Worm (Caenorhabditis elegans): ENCODE data around the gene F46B6.2.

Gene F46B6.2

ce11 chrV:9738077-9738705, 33.9 kb upstream of the F46B6.2 start:
- no peak for TF ChIP-seq dve-1 (tag; optimal IDR thresholded peaks at IDR 0.05)
- no peak for TF ChIP-seq pag-3 (tag; optimal IDR thresholded peaks at IDR 0.05; ENCODE audit: borderline replicate concordance)
- no peak for TF ChIP-seq pax-1 (tag; optimal IDR thresholded peaks at IDR 0.05)
- TF ChIP-seq K02D7.2 (tag; optimal IDR thresholded peaks at IDR 0.05) = no peak
- TF ChIP-seq ceh-24 (tag; optimal IDR thresholded peaks at IDR 0.05) = no peak
- TF ChIP-seq ceh-9 (tag; optimal IDR thresholded peaks at IDR 0.05) = no peak
- TF ChIP-seq unc-3 (GFP tag; conservative IDR thresholded peaks at IDR 0.05) = no peak
- TF ChIP-seq unc-3 (tag; optimal IDR thresholded peaks at IDR 0.05) = no peak
- no peak for TF ChIP-seq che-1 (tag; optimal IDR thresholded peaks at IDR 0.05)
- TF ChIP-seq T23F11.4 (GFP tag; optimal IDR thresholded peaks at IDR 0.05) = no peak

ce11 chrV:9739402-9739801, 32.7 kb upstream of the F46B6.2 start, which contains the start of gene marc-1:
TSS of gene marc-1 (plus strand) at chrV:9739702.
- no peak for TF ChIP-seq nfya-1 (tag; optimal IDR thresholded peaks at IDR 0.05)
- TF ChIP-seq ceh-6 (GFP tag; optimal IDR thresholded peaks at IDR 0.05) = no peak
- no peak for TF ChIP-seq hlh-15 (tag; optimal IDR thresholded peaks at IDR 0.05)
- no peak for TF ChIP-seq unc-3 (GFP tag; conservative IDR thresholded peaks at IDR 0.05)
- TF ChIP-seq unc-3 (tag; optimal IDR thresholded peaks at IDR 0.05) = no peak
- TF ChIP-seq dve-1 (tag; optimal IDR thresholded peaks at IDR 0.05) = no peak
- no peak for TF ChIP-seq ztf-16 (tag; optimal IDR thresholded peaks at IDR 0.05)
- no peak for TF ChIP-seq ceh-22 (tag; optimal IDR thresholded peaks at IDR 0.05)
- no peak for TF ChIP-seq ceh-24 (tag; optimal IDR thresholded peaks at IDR 0.05)
- TF ChIP-seq Y22D7AL.16 (tag; optimal IDR thresholded peaks at IDR 0.05) = no peak
- no peak for TF ChIP-seq K02D7.2 (tag; optimal IDR thresholded peaks at IDR 0.05)

ce11 chrV:9740858-9741257, 31.2 kb upstream of the F46B6.2 start, which contains the start of gene sta-2:
TSS of gene sta-2 (plus strand) at chrV:9741206.
- no peak for TF ChIP-seq fkh-10 (GFP tag; optimal IDR thresholded peaks at IDR 0.05)
- no peak for TF ChIP-seq ceh-30 (tag; optimal IDR thresholded peaks at IDR 0.05)
- TF ChIP-seq K09A11.1 (tag; optimal IDR thresholded peaks at IDR 0.05; ENCODE audit: insufficient read depth) = no peak
- TF ChIP-seq tbx-2 (tag; optimal IDR thresholded peaks at IDR 0.05) = no peak
- no peak for TF ChIP-seq tbx-7 (tag; optimal IDR thresholded peaks at IDR 0.05)
- no peak for TF ChIP-seq elt-2 (tag; optimal IDR thresholded peaks at IDR 0.05)
- no peak for TF ChIP-seq dmd-4 (tag; optimal IDR thresholded peaks at IDR 0.05; ENCODE audit: borderline replicate concordance)
- TF ChIP-seq unc-86 (tag; optimal IDR thresholded peaks at IDR 0.05) = no peak
- no peak for TF ChIP-seq hlh-6 (tag; optimal IDR thresholded peaks at IDR 0.05)
- TF ChIP-seq ets-4 (tag; optimal IDR thresholded peaks at IDR 0.05) = no peak
- TF ChIP-seq pag-3 (tag; optimal IDR thresholded peaks at IDR 0.05; ENCODE audit: borderline replicate concordance) = no peak

ce11 chrV:9744934-9745333, 27.2 kb upstream of the F46B6.2 start, which contains the start of gene F58E6.13:
TSS of gene F58E6.13 (plus strand) at chrV:9745234.
- TF ChIP-seq hlh-15 (tag; optimal IDR thresholded peaks at IDR 0.05) (no peak), C38D4.7 (GFP tag; optimal IDR thresholded peaks at IDR 0.05) (no peak), ceh-48 (tag; optimal IDR thresholded peaks at IDR 0.05) (no peak), hlh-6 (tag; optimal IDR thresholded peaks at IDR 0.05) (no peak), fkh-6 (tag; optimal IDR thresholded peaks at IDR 0.05) (no peak), che-1 (tag; optimal IDR thresholded peaks at IDR 0.05) (no peak), ets-4 (tag; optimal IDR thresholded peaks at IDR 0.05) (no peak), ceh-22 (tag; optimal IDR thresholded peaks at IDR 0.05) (no peak), pax-1 (tag; optimal IDR thresholded peaks at IDR 0.05) (no peak), ama-1 (optimal IDR thresholded peaks at IDR 0.05) (no peak), fkh-10 (GFP tag; optimal IDR thresholded peaks at IDR 0.05) (no peak), nhr-232 (tag; optimal IDR thresholded peaks at IDR 0.05) (no peak), ceh-34 (tag; optimal IDR thresholded peaks at IDR 0.05) (no peak), zip-5 (tag; optimal IDR thresholded peaks at IDR 0.05) (no peak), unc-3 (GFP tag; conservative IDR thresholded peaks at IDR 0.05) (no peak), unc-3 (tag; optimal IDR thresholded peaks at IDR 0.05) (no peak), mec-3 (tag; optimal IDR thresholded peaks at IDR 0.05; ENCODE audit: borderline replicate concordance) (no peak)

Measured in whole organism, late embryonic.